Worm (Caenorhabditis elegans): ENCODE measurements around the gene C07D10.6.

Gene C07D10.6

ce11 chrII:7353027-7353426 lies 26.1 kb upstream of the C07D10.6 start (continued):
- TF ChIP-seq F52B5.7 (tag; optimal IDR thresholded peaks at IDR 0.05) (no peak), lsl-1 (GFP tag; optimal IDR thresholded peaks at IDR 0.05) (peak; percentile 65), mxl-1 (tag; optimal IDR thresholded peaks at IDR 0.05) (no peak), Y53F4B.3 (GFP tag; IDR thresholded peaks at IDR 0.05) (no peak), snpc-1.3 (tag; optimal IDR thresholded peaks at IDR 0.05; ENCODE audit: insufficient read depth) (no peak), dox-1 (GFP tag; IDR thresholded peaks at IDR 0.05) (peak; percentile 33; the same call in 1 of the 2 replicates), chd-7 (tag; optimal IDR thresholded peaks at IDR 0.05) (no peak), F37B4.10 (GFP tag; IDR thresholded peaks at IDR 0.05) (no peak), B0261.1 (tag; optimal IDR thresholded peaks at IDR 0.05) (no peak), somi-1 (GFP tag; optimal IDR thresholded peaks at IDR 0.05) (no peak), ets-4 (GFP tag; optimal IDR thresholded peaks at IDR 0.05) (no peak), mcd-1 (GFP tag; IDR thresholded peaks at IDR 0.05) (peak; percentile 69), ekl-4 (GFP tag; IDR thresholded peaks at IDR 0.05) (no peak), sptf-2 (GFP tag; optimal IDR thresholded peaks at IDR 0.05) (no peak), lin-54 (GFP tag; optimal IDR thresholded peaks at IDR 0.05) (peak; percentile 77), dpl-1 (GFP tag; optimal IDR thresholded peaks at IDR 0.05) (peak; percentile 40), B0019.2 (GFP tag; conservative IDR thresholded peaks at IDR 0.05) (no peak), cebp-2 (GFP tag; IDR thresholded peaks at IDR 0.05) (no peak), ztf-3 (GFP tag; optimal IDR thresholded peaks at IDR 0.05) (no peak), ama-1 (optimal IDR thresholded peaks at IDR 0.05) (no peak), ama-1 (GFP tag; optimal IDR thresholded peaks at IDR 0.05) (no peak), nhr-179 (tag; optimal IDR thresholded peaks at IDR 0.05) (no peak), F39B2.1 (GFP tag; IDR thresholded peaks at IDR 0.05) (no peak), ceh-40 (GFP tag; IDR thresholded peaks at IDR 0.05) (no peak), bed-1 (GFP tag; IDR thresholded peaks at IDR 0.05) (no peak), fkh-3 (tag; optimal IDR thresholded peaks at IDR 0.05) (no peak), nhr-27 (tag; optimal IDR thresholded peaks at IDR 0.05) (no peak), F57A8.1 (GFP tag; optimal IDR thresholded peaks at IDR 0.05) (no peak), lag-1 (GFP tag; IDR thresholded peaks at IDR 0.05) (no peak), let-607 (tag; optimal IDR thresholded peaks at IDR 0.05) (no peak), lin-26 (GFP tag; IDR thresholded peaks at IDR 0.05) (no peak), nfyb-1 (GFP tag; IDR thresholded peaks at IDR 0.05) (no peak), sea-2 (GFP tag; IDR thresholded peaks at IDR 0.05) (no peak), dpff-1 (tag; optimal IDR thresholded peaks at IDR 0.05) (no peak), him-1 (tag; optimal IDR thresholded peaks at IDR 0.05) (no peak), snpc-3.4 (tag; optimal IDR thresholded peaks at IDR 0.05) (no peak), unc-130 (GFP tag; optimal IDR thresholded peaks at IDR 0.05) (peak; percentile 42), efl-1 (GFP tag; optimal IDR thresholded peaks at IDR 0.05) (peak; percentile 73), akir-1 (GFP tag; optimal IDR thresholded peaks at IDR 0.05) (no peak), hlh-26 (GFP tag; conservative IDR thresholded peaks at IDR 0.05) (no peak), nfya-2 (GFP tag; IDR thresholded peaks at IDR 0.05) (no peak), snpc-1.1 (tag; optimal IDR thresholded peaks at IDR 0.05; ENCODE audit: insufficient read depth) (no peak), T26A5.8 (tag; optimal IDR thresholded peaks at IDR 0.05) (no peak), nhr-120 (GFP tag; IDR thresholded peaks at IDR 0.05) (no peak), let-526 (GFP tag; IDR thresholded peaks at IDR 0.05) (no peak), K12H6.12 (tag; optimal IDR thresholded peaks at IDR 0.05) (no peak), aptf-2 (GFP tag; conservative IDR thresholded peaks at IDR 0.05) (0 out of 2 replicates have a peak, but pooled peaks have one; percentile 22), bed-2 (GFP tag; IDR thresholded peaks at IDR 0.05) (no peak), attf-5 (GFP tag; optimal IDR thresholded peaks at IDR 0.05) (no peak), unc-62 (GFP tag; optimal IDR thresholded peaks at IDR 0.05) (no peak)
